Worm (Caenorhabditis elegans) whole organism, mixed stage, embryonic: ENCODE data around the gene gana-1.

Source experiments
- ces-1 ChIP-seq: fragments of 150-350 bp; optimal IDR thresholded peaks from 2 replicates; lab custom pipeline; 2014; ENCODE audit warnings: missing biosample characterization, missing genetic modification reagents, missing genetic modification characterization
- elt-3 ChIP-seq: fragments of 150-350 bp; optimal IDR thresholded peaks from 2 replicates; lab custom pipeline; 2014; ENCODE audit warnings: missing biosample characterization, missing genetic modification characterization
- hlh-1 ChIP-seq: fragments of 150-350 bp; optimal IDR thresholded peaks from 2 replicates; lab custom pipeline; 2014; ENCODE audit warnings: missing biosample characterization, missing genetic modification reagents, missing genetic modification characterization
- nhr-237 ChIP-seq: fragments of 150-350 bp; optimal IDR thresholded peaks from 2 replicates; lab custom pipeline; 2014; ENCODE audit warnings: missing biosample characterization, missing genetic modification characterization
- nhr-76 ChIP-seq: sonication (generic microtip); optimal IDR thresholded peaks from 2 replicates; lab custom pipeline; 2017; ENCODE audit warnings: missing biosample characterization, missing genetic modification characterization
- snpc-4 ChIP-seq: fragments of 150-350 bp; optimal IDR thresholded peaks from 2 replicates; lab custom pipeline; 2014; ENCODE audit warnings: missing biosample characterization, missing genetic modification characterization
- unc-120 ChIP-seq: sonication (generic microtip); optimal IDR thresholded peaks from 2 replicates; lab custom pipeline; 2017; ENCODE audit warnings: missing genetic modification characterization, missing compliant biosample characterization; ENCODE audit not compliant: poor library complexity, severe bottlenecking
- unc-62 ChIP-seq: fragments of 150-350 bp; optimal IDR thresholded peaks from 2 replicates; lab custom pipeline; 2014; ENCODE audit warnings: missing biosample characterization, missing genetic modification reagents, missing genetic modification characterization

ce11 chrV:12047735-12048134 is 39.3 kb upstream of the gana-1 start:
- no peak for TF ChIP-seq nhr-76
- TF ChIP-seq snpc-4 (tag; lab: Kevin White, UChicago), result no peak
- no peak for TF ChIP-seq unc-62 (GFP tag; lab: Kevin White, UChicago)
- TF ChIP-seq unc-120 (tag; lab: Kevin White, UChicago), result no peak
- TF ChIP-seq elt-3 (tag; lab: Kevin White, UChicago), result no peak
- TF ChIP-seq ces-1 (GFP tag; lab: Kevin White, UChicago), result no peak
- TF ChIP-seq hlh-1 (tag; lab: Kevin White, UChicago), result no peak
- TF ChIP-seq nhr-237 (tag; lab: Kevin White, UChicago), result no peak
